Fruit fly (Drosophila melanogaster) whole organism, embryonic: ENCODE results near the gene ldbr.

ENCODE experiments used
- CG10321 ChIP-seq: fragments of 200-800 bp; sonication (Bioruptor generic); IDR thresholded peaks from 2 replicates; pipeline ENCODE4 v1.3.6; 2022; ENCODE audit warnings: missing biosample characterization, missing genetic modification characterization
- CG10431 ChIP-seq: fragments of 200-800 bp; sonication (Bioruptor generic); optimal IDR thresholded peaks from 3 replicates; lab custom pipeline; 2018; ENCODE audit warnings: missing biosample characterization, mild to moderate bottlenecking, missing genetic modification characterization
- CG11456 ChIP-seq: fragments of 200-800 bp; sonication (Bioruptor generic); IDR thresholded peaks from 3 replicates; pipeline ENCODE4 v1.3.6; 2022; ENCODE audit warnings: missing biosample characterization, missing genetic modification characterization
- CG11695 ChIP-seq: fragments of 200-800 bp; sonication (Bioruptor generic); IDR thresholded peaks from 3 replicates; pipeline ENCODE4 v1.3.6; 2022; ENCODE audit warnings: missing biosample characterization, missing genetic modification characterization
- CG12155 ChIP-seq: fragments of 200-800 bp; sonication (Bioruptor generic); optimal IDR thresholded peaks from 3 replicates; lab custom pipeline; 2016; ENCODE audit warnings: missing biosample characterization, missing genetic modification characterization
- CG1233 ChIP-seq: fragments of 200-800 bp; sonication (Bioruptor generic); optimal IDR thresholded peaks from 4 replicates; lab custom pipeline; 2018; ENCODE audit warnings: missing biosample characterization, mild to moderate bottlenecking, missing genetic modification characterization
- CG13123 ChIP-seq: fragments of 200-800 bp; sonication (Bioruptor generic); optimal IDR thresholded peaks from 2 replicates; lab custom pipeline; 2016; ENCODE audit warnings: missing biosample characterization, missing genetic modification characterization
- CG13424 ChIP-seq: fragments of 200-800 bp; sonication (Bioruptor generic); optimal IDR thresholded peaks from 2 replicates; lab custom pipeline; 2019; ENCODE audit warnings: missing biosample characterization, mild to moderate bottlenecking, missing genetic modification characterization, moderate library complexity
- CG13624 ChIP-seq: fragments of 200-800 bp; sonication (Bioruptor generic); optimal IDR thresholded peaks from 2 replicates; lab custom pipeline; 2016; ENCODE audit warnings: missing biosample characterization, missing genetic modification characterization
- CG14965 ChIP-seq: fragments of 200-800 bp; sonication (Bioruptor generic); optimal IDR thresholded peaks from 2 replicates; lab custom pipeline; 2016; ENCODE audit warnings: missing biosample characterization, missing genetic modification characterization, borderline replicate concordance
- CG15073 ChIP-seq: fragments of 200-800 bp; sonication (Bioruptor generic); optimal IDR thresholded peaks from 2 replicates; lab custom pipeline; 2016; ENCODE audit warnings: missing biosample characterization, missing genetic modification characterization
- CG1529 ChIP-seq: fragments of 200-800 bp; sonication (Bioruptor generic); optimal IDR thresholded peaks from 3 replicates; lab custom pipeline; 2018; ENCODE audit warnings: missing biosample characterization, missing genetic modification characterization
- CG16813 ChIP-seq: fragments of 200-800 bp; sonication (Bioruptor generic); IDR thresholded peaks from 3 replicates; pipeline ENCODE4 v1.3.6; 2022; ENCODE audit warnings: missing biosample characterization, missing genetic modification characterization; ENCODE audit not compliant: partially characterized antibody
- CG17568 ChIP-seq: fragments of 200-800 bp; sonication (Bioruptor generic); optimal IDR thresholded peaks from 2 replicates; lab custom pipeline; 2018; ENCODE audit warnings: missing biosample characterization, mild to moderate bottlenecking, missing genetic modification characterization, moderate library complexity
- CG2199 ChIP-seq: fragments of 200-800 bp; sonication (Bioruptor generic); IDR thresholded peaks from 3 replicates; pipeline ENCODE4 v1.3.6; 2022; ENCODE audit warnings: missing biosample characterization, missing genetic modification characterization
- CG2712 ChIP-seq: fragments of 200-800 bp; optimal IDR thresholded peaks from 3 replicates; lab custom pipeline; 2019; ENCODE audit warnings: missing biosample characterization, mild to moderate bottlenecking, missing genetic modification characterization, moderate library complexity
- CG32532 ChIP-seq: fragments of 200-800 bp; sonication (Bioruptor generic); IDR thresholded peaks from 2 replicates; pipeline ENCODE4 v1.3.6; 2022; ENCODE audit warnings: missing biosample characterization, missing genetic modification characterization
- CG3281 ChIP-seq: fragments of 200-800 bp; sonication (Bioruptor generic); optimal IDR thresholded peaks from 3 replicates; lab custom pipeline; 2017; ENCODE audit warnings: missing biosample characterization, mild to moderate bottlenecking, missing genetic modification characterization
- CG34224 ChIP-seq: fragments of 200-800 bp; sonication (Bioruptor generic); IDR thresholded peaks from 3 replicates; pipeline ENCODE4 v1.3.6; 2022; ENCODE audit warnings: missing biosample characterization, missing genetic modification characterization; ENCODE audit not compliant: partially characterized antibody
- CG6791 ChIP-seq: fragments of 200-800 bp; sonication (Bioruptor generic); IDR thresholded peaks from 3 replicates; pipeline ENCODE4 v1.3.6; 2022; ENCODE audit warnings: missing biosample characterization, missing genetic modification characterization; ENCODE audit not compliant: partially characterized antibody
- CG7357 ChIP-seq: fragments of 200-800 bp; sonication (Bioruptor generic); IDR thresholded peaks from 3 replicates; pipeline ENCODE4 v1.3.6; 2022; ENCODE audit warnings: missing biosample characterization, missing genetic modification characterization
- CG9727 ChIP-seq: fragments of 200-800 bp; sonication (Bioruptor generic); optimal IDR thresholded peaks from 3 replicates; lab custom pipeline; 2017; ENCODE audit warnings: missing biosample characterization, mild to moderate bottlenecking, missing genetic modification characterization
- CG9876 ChIP-seq: fragments of 200-800 bp; sonication (Bioruptor generic); optimal IDR thresholded peaks from 2 replicates; lab custom pipeline; 2016; ENCODE audit warnings: missing biosample characterization, missing genetic modification characterization
- CG9932 ChIP-seq: fragments of 200-800 bp; sonication (Bioruptor generic); IDR thresholded peaks from 2 replicates; pipeline ENCODE4 v1.3.6; 2022; ENCODE audit warnings: missing biosample characterization, missing genetic modification characterization
- CoRest ChIP-seq: fragments of 200-800 bp; sonication (Bioruptor generic); optimal IDR thresholded peaks from 3 replicates; lab custom pipeline; 2018; ENCODE audit warnings: missing biosample characterization, mild to moderate bottlenecking, missing genetic modification characterization, moderate library complexity
- E2f2 ChIP-seq: fragments of 200-800 bp; sonication (Bioruptor generic); IDR thresholded peaks from 2 replicates; pipeline ENCODE4 v1.3.6; 2022; ENCODE audit warnings: missing biosample characterization, missing genetic modification characterization
- Elba2 ChIP-seq: fragments of 200-800 bp; sonication (Bioruptor generic); optimal IDR thresholded peaks from 3 replicates; lab custom pipeline; 2016; ENCODE audit warnings: missing biosample characterization, missing genetic modification characterization
- Ets65A ChIP-seq: fragments of 200-800 bp; sonication (Bioruptor generic); peaks from one replicate; lab custom pipeline; 2016; ENCODE audit warnings: missing biosample characterization, missing genetic modification characterization
- Gsc ChIP-seq: fragments of 200-800 bp; sonication (Bioruptor generic); IDR thresholded peaks from 2 replicates; pipeline ENCODE4 v1.3.6; 2022; ENCODE audit warnings: missing biosample characterization, missing genetic modification characterization
- Hand ChIP-seq: fragments of 200-800 bp; sonication (Bioruptor generic); optimal IDR thresholded peaks from 2 replicates; lab custom pipeline; 2017; ENCODE audit warnings: mild to moderate bottlenecking, missing biosample characterization, missing genetic modification reagents, missing genetic modification characterization
- Hmx ChIP-seq: fragments of 200-800 bp; sonication (Bioruptor generic); optimal IDR thresholded peaks from 2 replicates; lab custom pipeline; 2016; ENCODE audit warnings: missing biosample characterization, missing genetic modification characterization
- Hr39 ChIP-seq: fragments of >200 bp; optimal IDR thresholded peaks from 2 replicates; lab custom pipeline; 2017
- Med ChIP-seq: fragments of 200-800 bp; sonication (Bioruptor generic); peaks from one replicate; lab custom pipeline; 2016; ENCODE audit warnings: missing biosample characterization, missing genetic modification characterization, mild to moderate bottlenecking, inconsistent platforms, moderate library complexity
- Mrtf ChIP-seq: fragments of 200-800 bp; sonication (Bioruptor generic); IDR thresholded peaks from 3 replicates; pipeline ENCODE4 v1.3.6; 2022; ENCODE audit warnings: missing biosample characterization, missing genetic modification characterization
- NK7.1 ChIP-seq: fragments of 200-800 bp; sonication (Bioruptor generic); optimal IDR thresholded peaks from 3 replicates; lab custom pipeline; 2016; ENCODE audit warnings: missing biosample characterization, missing genetic modification characterization
- Nf-YC ChIP-seq: fragments of 200-800 bp; optimal IDR thresholded peaks from 3 replicates; lab custom pipeline; 2019; ENCODE audit warnings: missing biosample characterization, mild to moderate bottlenecking, missing genetic modification characterization, moderate library complexity
- Oli ChIP-seq: fragments of 200-800 bp; sonication (Bioruptor generic); optimal IDR thresholded peaks from 2 replicates; lab custom pipeline; 2018; ENCODE audit warnings: missing biosample characterization, mild to moderate bottlenecking, missing genetic modification characterization, moderate library complexity
- ab ChIP-seq: fragments of 200-800 bp; sonication (Bioruptor generic); optimal IDR thresholded peaks from 2 replicates; lab custom pipeline; 2016; ENCODE audit warnings: missing biosample characterization, missing genetic modification characterization
- dan ChIP-seq: fragments of 200-800 bp; sonication (Bioruptor generic); IDR thresholded peaks from 2 replicates; pipeline ENCODE4 v1.3.6; 2022; ENCODE audit warnings: missing biosample characterization, missing genetic modification characterization
- danr ChIP-seq: fragments of 200-800 bp; sonication (Bioruptor generic); IDR thresholded peaks from 2 replicates; pipeline ENCODE4 v1.3.6; 2022; ENCODE audit warnings: missing biosample characterization, missing genetic modification characterization
- fd64A ChIP-seq: fragments of 200-800 bp; sonication (Bioruptor generic); optimal IDR thresholded peaks from 3 replicates; lab custom pipeline; 2018; ENCODE audit warnings: missing biosample characterization, mild to moderate bottlenecking, missing genetic modification characterization
- ftz-f1 ChIP-seq: fragments of 200-800 bp; sonication (Bioruptor generic); optimal IDR thresholded peaks from 2 replicates; lab custom pipeline; 2016; ENCODE audit warnings: missing biosample characterization, missing genetic modification characterization
- fu2 ChIP-seq: fragments of 200-800 bp; sonication (Bioruptor generic); optimal IDR thresholded peaks from 2 replicates; lab custom pipeline; 2016; ENCODE audit warnings: missing biosample characterization, missing genetic modification characterization
- gce ChIP-seq: fragments of 200-800 bp; sonication (Bioruptor generic); IDR thresholded peaks from 3 replicates; pipeline ENCODE4 v1.3.6; 2022; ENCODE audit warnings: missing biosample characterization, missing genetic modification characterization
- lbe ChIP-seq: fragments of 200-800 bp; sonication (Bioruptor generic); optimal IDR thresholded peaks from 2 replicates; lab custom pipeline; 2016; ENCODE audit warnings: missing biosample characterization, mild to moderate bottlenecking, missing genetic modification characterization
- lola ChIP-seq, 3 experiments: fragments of >200 bp in 2 of 3; fragments of 200-800 bp in 1 of 3; sonication (Bioruptor generic) in 1 of 3; optimal IDR thresholded peaks; 2 replicates each; lab custom pipeline; 2017 to 2019; ENCODE audit warnings: missing biosample characterization in 3 of 3, missing genetic modification characterization in 3 of 3, mild to moderate bottlenecking in 1 of 3, moderate library complexity in 1 of 3
- odd ChIP-seq: fragments of 200-800 bp; sonication (Bioruptor generic); optimal IDR thresholded peaks from 2 replicates; lab custom pipeline; 2017; ENCODE audit warnings: missing biosample characterization, mild to moderate bottlenecking, missing genetic modification characterization
- psq ChIP-seq: fragments of 200-800 bp; sonication (Bioruptor generic); optimal IDR thresholded peaks from 2 replicates; lab custom pipeline; 2017; ENCODE audit warnings: missing biosample characterization, missing genetic modification characterization
- sisA ChIP-seq: fragments of 200-800 bp; sonication (Bioruptor generic); IDR thresholded peaks from 2 replicates; pipeline ENCODE4 v1.3.6; 2022; ENCODE audit warnings: missing biosample characterization, missing genetic modification characterization
- slp2 ChIP-seq: fragments of 200-800 bp; sonication (Bioruptor generic); optimal IDR thresholded peaks from 2 replicates; lab custom pipeline; 2016; ENCODE audit warnings: missing biosample characterization, missing genetic modification characterization
- tin ChIP-seq: fragments of 200-800 bp; sonication (Bioruptor generic); optimal IDR thresholded peaks from 3 replicates; lab custom pipeline; 2016; ENCODE audit warnings: missing biosample characterization, missing genetic modification characterization
- unpg ChIP-seq: fragments of 200-800 bp; sonication (Bioruptor generic); optimal IDR thresholded peaks from 3 replicates; lab custom pipeline; 2018; ENCODE audit warnings: missing biosample characterization, mild to moderate bottlenecking, missing genetic modification characterization, moderate library complexity

The ldbr gene

dm6 chr3L:8096106-8096558 lies 25.5 kb upstream of the ldbr start (continued):
- TF ChIP-seq psq (peak; percentile 81), CG10431 (GFP tag; lab: Kevin White, UChicago) (no peak), lola (GFP tag; optimal IDR thresholded peaks at IDR 0.05; lab: Kevin White, UChicago) (no peak), sisA (GFP tag; lab: Robert Waterston, UW) (peak; percentile 89), CG2199 (GFP tag; lab: Robert Waterston, UW) (no peak; the same call in 2 of the 3 replicates), Hmx (peak; percentile 12), CG9932 (GFP tag; lab: Robert Waterston, UW) (peak; percentile 98), Gsc (peak; percentile 55), CG10321 (GFP tag; lab: Robert Waterston, UW) (peak; percentile 71; the same call in 1 of the 2 replicates), CG14965 (GFP tag; lab: Kevin White, UChicago) (peak; percentile 7), unpg (GFP tag; lab: Kevin White, UChicago) (peak; percentile 94), odd (peak; percentile 96), Nf-YC (tag; lab: Kevin White, UChicago) (peak; percentile 88), Mrtf (GFP tag; lab: Robert Waterston, UW) (peak; percentile 93), lbe (GFP tag; lab: Kevin White, UChicago) (peak; percentile 53), CoRest (tag; lab: Kevin White, UChicago) (peak; percentile 98), Hand (GFP tag; lab: Kevin White, UChicago) (peak; percentile 97), tin (GFP tag; lab: Kevin White, UChicago) (peak; percentile 90), danr (peak; percentile 89), slp2 (peak; percentile 63), E2f2 (peak; percentile 79), CG12155 (peak; percentile 94), CG11695 (GFP tag; lab: Robert Waterston, UW) (peak; percentile 96), CG16813 (no peak), CG1233 (GFP tag; lab: Kevin White, UChicago) (peak; percentile 90), NK7.1 (GFP tag; lab: Kevin White, UChicago) (peak; percentile 78), CG2712 (tag; lab: Kevin White, UChicago) (peak; percentile 91), CG34224 (GFP tag; lab: Robert Waterston, UW) (no peak), CG32532 (GFP tag; lab: Robert Waterston, UW) (peak; percentile 98), CG11456 (GFP tag; lab: Robert Waterston, UW) (peak; percentile 95), gce (GFP tag; lab: Robert Waterston, UW) (peak; percentile 76; the same call in 1 of the 3 replicates), fd64A (GFP tag; lab: Kevin White, UChicago) (peak; percentile 24), CG13624 (peak; percentile 94), CG17568 (GFP tag; lab: Kevin White, UChicago) (peak; percentile 89), CG13123 (GFP tag; lab: Kevin White, UChicago) (peak; percentile 76), CG15073 (GFP tag; lab: Kevin White, UChicago) (peak; percentile 41), ftz-f1 (GFP tag; lab: Kevin White, UChicago) (peak; percentile 71), Elba2 (GFP tag; lab: Kevin White, UChicago) (no peak), CG3281 (GFP tag; lab: Kevin White, UChicago) (peak; percentile 97), CG7357 (GFP tag; lab: Robert Waterston, UW) (peak; percentile 90), fu2 (peak; percentile 73), CG1529 (GFP tag; lab: Kevin White, UChicago) (peak; percentile 69), CG9727 (GFP tag; lab: Kevin White, UChicago) (peak; percentile 94), CG9876 (GFP tag; lab: Kevin White, UChicago) (peak; percentile 82), CG13424 (tag; lab: Kevin White, UChicago) (peak; percentile 95), CG6791 (no peak), Oli (tag; lab: Kevin White, UChicago) (peak; percentile 95), dan (no peak), Med (peak; percentile 98), Ets65A (GFP tag; lab: Kevin White, UChicago) (peak; percentile 96), Hr39 (lab: Kevin White, UChicago) (no peak), ab (peak; percentile 20)
